Fruit fly (Drosophila melanogaster): Measurements from ENCODE around the gene Ten-a.

Ten-a gene

DNA sequence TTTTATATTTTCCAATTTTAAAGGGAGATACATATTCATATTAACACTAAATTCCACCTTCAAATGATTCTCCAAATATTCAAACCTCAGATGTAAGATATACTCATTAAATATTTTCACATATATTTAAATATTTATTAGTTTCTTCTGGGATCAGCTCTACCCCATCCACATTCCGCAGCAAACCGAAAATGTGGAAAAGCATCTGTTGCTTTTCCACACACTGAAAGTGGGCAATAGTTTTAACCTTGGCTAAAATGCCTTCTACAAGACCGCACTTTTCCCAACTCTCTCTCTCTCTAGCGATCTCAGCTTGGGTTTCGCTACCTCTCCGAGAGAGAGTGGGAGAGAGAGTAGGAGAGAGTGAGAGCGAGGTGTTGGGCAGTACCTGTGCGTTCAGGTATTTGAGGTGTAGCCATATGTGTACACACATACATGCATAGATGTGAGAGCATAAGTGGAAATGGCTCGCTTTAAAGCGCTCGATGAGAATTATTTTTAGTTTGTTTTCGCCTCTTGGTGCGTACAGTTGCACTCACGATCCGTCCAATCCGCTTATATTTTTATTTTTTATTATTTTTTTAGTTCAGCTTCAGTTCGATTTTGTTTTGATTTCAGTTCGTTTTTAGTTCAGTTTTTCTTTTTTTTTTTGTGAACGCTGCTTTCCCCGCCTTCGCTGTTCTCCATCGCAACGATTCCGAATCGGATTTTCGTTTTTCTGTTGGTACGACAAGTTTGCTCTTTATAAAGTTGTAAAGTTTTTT is 36.6 kb upstream of the Ten-a start, which contains the start of gene CG1806 (continued):
- TF ChIP-seq CG2875 (GFP tag; optimal IDR thresholded peaks at IDR 0.05) (no peak), ac (GFP tag; optimal IDR thresholded peaks at IDR 0.05) (no peak), CG33557 (GFP tag; optimal IDR thresholded peaks at IDR 0.05) (no peak), CG4854 (GFP tag; optimal IDR thresholded peaks at IDR 0.05) (no peak), Hmx (GFP tag; optimal IDR thresholded peaks at IDR 0.05) (no peak), stwl (tag; optimal IDR thresholded peaks at IDR 0.05) (no peak), CG1602 (GFP tag; optimal IDR thresholded peaks at IDR 0.05) (no peak), CG4707 (GFP tag; optimal IDR thresholded peaks at IDR 0.05) (no peak), CG16815 (GFP tag; optimal IDR thresholded peaks at IDR 0.05) (no peak), dimm (GFP tag; IDR thresholded peaks at IDR 0.05) (no peak), cato (GFP tag; optimal IDR thresholded peaks at IDR 0.05; ENCODE audit: borderline replicate concordance) (no peak), gce (GFP tag; IDR thresholded peaks at IDR 0.05) (peak; percentile 28; the same call in 1 of the 3 replicates), org-1 (GFP tag; optimal IDR thresholded peaks at IDR 0.05) (no peak), bsh (GFP tag; optimal IDR thresholded peaks at IDR 0.05) (peak in 1 of 2 experiments; percentile 33), crp (GFP tag; optimal IDR thresholded peaks at IDR 0.05) (no peak), da (GFP tag; optimal IDR thresholded peaks at IDR 0.05) (no peak), Med (GFP tag) (peak; percentile 45), bab2 (GFP tag; optimal IDR thresholded peaks at IDR 0.05) (no peak), lov (optimal IDR thresholded peaks at IDR 0.05) (no peak), lov (GFP tag; IDR thresholded peaks at IDR 0.05) (0 out of 3 replicates have a peak, but pooled peaks have one; percentile 43), CG34224 (GFP tag; IDR thresholded peaks at IDR 0.05; ENCODE audit: partially characterized antibody) (peak; percentile 38; the same call in 2 of the 3 replicates), sens (GFP tag) (peak; percentile 68), pum (GFP tag; optimal IDR thresholded peaks at IDR 0.05) (no peak), mam (GFP tag; optimal IDR thresholded peaks at IDR 0.05) (no peak), CrebB (tag; optimal IDR thresholded peaks at IDR 0.05) (no peak), B-H2 (GFP tag; optimal IDR thresholded peaks at IDR 0.05) (no peak), CG14050 (GFP tag; IDR thresholded peaks at IDR 0.05) (no peak), ftz-f1 (GFP tag; optimal IDR thresholded peaks at IDR 0.05) (peak; percentile 19), vfl (GFP tag; optimal IDR thresholded peaks at IDR 0.05) (no peak), CG4328 (GFP tag; optimal IDR thresholded peaks at IDR 0.05) (no peak), Rx (GFP tag; IDR thresholded peaks at IDR 0.05) (no peak), CG7745 (tag; optimal IDR thresholded peaks at IDR 0.05) (no peak), gt (GFP tag; IDR thresholded peaks at IDR 0.05) (no peak), wor (GFP tag; IDR thresholded peaks at IDR 0.05) (no peak), HLH54F (GFP tag; optimal IDR thresholded peaks at IDR 0.05) (no peak), grn (GFP tag; optimal IDR thresholded peaks at IDR 0.05) (no peak), CG15073 (GFP tag; optimal IDR thresholded peaks at IDR 0.05) (no peak), CG14667 (GFP tag; IDR thresholded peaks at IDR 0.05) (no peak), CG14441 (GFP tag; IDR thresholded peaks at IDR 0.05) (no peak), CG15514 (GFP tag; optimal IDR thresholded peaks at IDR 0.05) (no peak), repo (GFP tag; optimal IDR thresholded peaks at IDR 0.05) (no peak), CG12071 (GFP tag; optimal IDR thresholded peaks at IDR 0.05) (peak; percentile 24), CG8944 (GFP tag; optimal IDR thresholded peaks at IDR 0.05) (no peak), tll (GFP tag; optimal IDR thresholded peaks at IDR 0.05) (no peak), esg (GFP tag; conservative IDR thresholded peaks at IDR 0.05) (no peak), Dbx (GFP tag; IDR thresholded peaks at IDR 0.05) (peak; percentile 45; the same call in 1 of the 3 replicates), Ssrp (tag; optimal IDR thresholded peaks at IDR 0.05) (no peak), CG10959 (GFP tag; IDR thresholded peaks at IDR 0.05) (no peak), CG13624 (GFP tag; optimal IDR thresholded peaks at IDR 0.05) (no peak), CG18011 (GFP tag; optimal IDR thresholded peaks at IDR 0.05) (no peak)
